Fruit fly (Drosophila melanogaster): ENCODE measurements around the gene Cpr64Ac.

Gene Cpr64Ac

dm6 chr3L:4225647-4226470, 13.1 kb upstream of the Cpr64Ac start:
- TF ChIP-seq Hnf4 (GFP tag; optimal IDR thresholded peaks at IDR 0.05) (peak; percentile 6), Rel (GFP tag; optimal IDR thresholded peaks at IDR 0.05) (no peak), Rel (tag; optimal IDR thresholded peaks at IDR 0.05) (peak; percentile 46), Sp1 (GFP tag; optimal IDR thresholded peaks at IDR 0.05) (no peak)

dm6 chr3L:4221792-4222191, 9.1 kb upstream of the Cpr64Ac start:
- no peak for TF ChIP-seq Vsx2 (GFP tag; optimal IDR thresholded peaks at IDR 0.05; ENCODE audit: partially characterized antibody)
- no peak for TF ChIP-seq HLH106 (tag; optimal IDR thresholded peaks at IDR 0.05)
- no peak for TF ChIP-seq Hr78 (GFP tag; optimal IDR thresholded peaks at IDR 0.05)
- TF ChIP-seq Sp1 (GFP tag; optimal IDR thresholded peaks at IDR 0.05): no peak
- no peak for TF ChIP-seq foxo (GFP tag; optimal IDR thresholded peaks at IDR 0.05)
- TF ChIP-seq Dfd (GFP tag; optimal IDR thresholded peaks at IDR 0.05): no peak
- no peak for TF ChIP-seq dmrt93B (GFP tag; optimal IDR thresholded peaks at IDR 0.05)
- no peak for TF ChIP-seq CrebA (GFP tag; optimal IDR thresholded peaks at IDR 0.05; ENCODE audit: borderline replicate concordance)
- TF ChIP-seq psq (GFP tag; optimal IDR thresholded peaks at IDR 0.05): no peak
- TF ChIP-seq Hnf4 (GFP tag; optimal IDR thresholded peaks at IDR 0.05): no peak
- TF ChIP-seq Dif (GFP tag; optimal IDR thresholded peaks at IDR 0.05; ENCODE audit: partially characterized antibody): no peak
- no peak for TF ChIP-seq jim (GFP tag; optimal IDR thresholded peaks at IDR 0.05)
- TF ChIP-seq OdsH (GFP tag; optimal IDR thresholded peaks at IDR 0.05): no peak
- no peak for TF ChIP-seq CG9705 (GFP tag; optimal IDR thresholded peaks at IDR 0.05)
- no peak for TF ChIP-seq GATAd (GFP tag; optimal IDR thresholded peaks at IDR 0.05)
- no peak for TF ChIP-seq N (GFP tag; optimal IDR thresholded peaks at IDR 0.05)
- TF ChIP-seq usp (GFP tag; optimal IDR thresholded peaks at IDR 0.05): no peak
- TF ChIP-seq pan (optimal IDR thresholded peaks at IDR 0.05): no peak
- no peak for TF ChIP-seq sage (GFP tag; optimal IDR thresholded peaks at IDR 0.05)
- no peak for TF ChIP-seq dsf (GFP tag; optimal IDR thresholded peaks at IDR 0.05; ENCODE audit: borderline replicate concordance)

- TF ChIP-seq Rel (GFP tag; optimal IDR thresholded peaks at IDR 0.05): no peak
- peak; percentile 44 for TF ChIP-seq Rel (tag; optimal IDR thresholded peaks at IDR 0.05)
- no peak for TF ChIP-seq Dif (GFP tag; optimal IDR thresholded peaks at IDR 0.05; ENCODE audit: partially characterized antibody)
Measured at dm6 chr3L:4221226-4221770, 8.6 kb upstream of the Cpr64Ac start.

- peak; percentile 7 for TF ChIP-seq br (GFP tag; optimal IDR thresholded peaks at IDR 0.05)
- TF ChIP-seq Sp1 (GFP tag; optimal IDR thresholded peaks at IDR 0.05): no peak
- TF ChIP-seq woc (GFP tag; optimal IDR thresholded peaks at IDR 0.05): no peak
- peak; percentile 58 for TF ChIP-seq fru (GFP tag; optimal IDR thresholded peaks at IDR 0.05)
- peak; percentile 40 for TF ChIP-seq Hnf4 (GFP tag; optimal IDR thresholded peaks at IDR 0.05)
- no peak for TF ChIP-seq Jra (GFP tag; optimal IDR thresholded peaks at IDR 0.05)
- TF ChIP-seq rgr (GFP tag; optimal IDR thresholded peaks at IDR 0.05): peak; percentile 56
- no peak for TF ChIP-seq Mio (GFP tag; optimal IDR thresholded peaks at IDR 0.05)
- no peak for TF ChIP-seq Vsx2 (GFP tag; optimal IDR thresholded peaks at IDR 0.05; ENCODE audit: partially characterized antibody)
- TF ChIP-seq Myc (optimal IDR thresholded peaks at IDR 0.05): no peak
- TF ChIP-seq Dfd (GFP tag; optimal IDR thresholded peaks at IDR 0.05): no peak
- no peak for TF ChIP-seq tai (GFP tag; optimal IDR thresholded peaks at IDR 0.05)
- no peak for TF ChIP-seq CrebA (GFP tag; optimal IDR thresholded peaks at IDR 0.05; ENCODE audit: borderline replicate concordance)
- no peak for TF ChIP-seq lola (GFP tag; optimal IDR thresholded peaks at IDR 0.05)
- no peak for TF ChIP-seq dsf (GFP tag; optimal IDR thresholded peaks at IDR 0.05; ENCODE audit: borderline replicate concordance)
- peak; percentile 4 for TF ChIP-seq psq (GFP tag; optimal IDR thresholded peaks at IDR 0.05)
- TF ChIP-seq Hr83 (GFP tag; optimal IDR thresholded peaks at IDR 0.05; ENCODE audit: poor library complexity, severe bottlenecking): peak; percentile 41
- peak; percentile 4 for TF ChIP-seq h (GFP tag; optimal IDR thresholded peaks at IDR 0.05)
- TF ChIP-seq Abd-B (GFP tag; optimal IDR thresholded peaks at IDR 0.05): no peak
- TF ChIP-seq foxo (GFP tag; optimal IDR thresholded peaks at IDR 0.05): peak in 1 of 2 experiments; percentile 22
- TF ChIP-seq OdsH (GFP tag; optimal IDR thresholded peaks at IDR 0.05): peak; percentile 34
- no peak for TF ChIP-seq GATAd (GFP tag; optimal IDR thresholded peaks at IDR 0.05)
Measured at dm6 chr3L:4220679-4221078, 8.0 kb upstream of the Cpr64Ac start.
